Worm (Caenorhabditis elegans): ENCODE data around the gene F45G2.7.
A peak's percentile ranks its signal among the peaks of the same experiment; 100 is the strongest.

Gene F45G2.7

DNA sequence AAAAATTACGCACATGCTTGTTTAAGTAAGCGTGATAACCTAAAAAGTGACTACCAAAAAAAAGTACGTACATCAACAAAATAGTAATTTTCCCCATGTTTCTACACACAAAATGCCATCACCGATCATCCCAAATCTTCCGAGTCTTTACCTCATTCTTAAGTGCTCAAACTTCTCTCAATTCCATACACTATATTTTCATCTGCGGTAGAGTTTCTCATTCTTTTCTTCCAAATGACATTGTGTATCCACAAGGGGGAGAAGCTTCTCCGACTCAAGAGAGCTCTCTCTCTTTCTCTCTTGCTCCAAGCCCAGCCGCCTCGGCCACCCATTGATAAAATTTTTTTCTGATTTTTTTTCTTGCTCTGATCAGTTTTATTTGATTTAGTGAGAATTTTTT, 24.8 kb downstream of the F45G2.7 start, which contains the start of gene myo-6:
Gene myo-6 (plus strand): TSS at position 301 of the 400 bp plus-strand sequence.
- peak; percentile 37 for TF ChIP-seq rnt-1 (tag; optimal IDR thresholded peaks at IDR 0.05)
- peak; percentile 4 for TF ChIP-seq nhr-77 (tag; optimal IDR thresholded peaks at IDR 0.05)
- no peak for TF ChIP-seq aly-2 (tag; optimal IDR thresholded peaks at IDR 0.05)
- no peak for TF ChIP-seq efl-1 (optimal IDR thresholded peaks at IDR 0.05)
- peak in 1 of 2 experiments; percentile 86 for TF ChIP-seq efl-1 (GFP tag; optimal IDR thresholded peaks at IDR 0.05 in 1 of 2)
- no peak for TF ChIP-seq alr-1 (tag; optimal IDR thresholded peaks at IDR 0.05; ENCODE audit: borderline replicate concordance)

DNA sequence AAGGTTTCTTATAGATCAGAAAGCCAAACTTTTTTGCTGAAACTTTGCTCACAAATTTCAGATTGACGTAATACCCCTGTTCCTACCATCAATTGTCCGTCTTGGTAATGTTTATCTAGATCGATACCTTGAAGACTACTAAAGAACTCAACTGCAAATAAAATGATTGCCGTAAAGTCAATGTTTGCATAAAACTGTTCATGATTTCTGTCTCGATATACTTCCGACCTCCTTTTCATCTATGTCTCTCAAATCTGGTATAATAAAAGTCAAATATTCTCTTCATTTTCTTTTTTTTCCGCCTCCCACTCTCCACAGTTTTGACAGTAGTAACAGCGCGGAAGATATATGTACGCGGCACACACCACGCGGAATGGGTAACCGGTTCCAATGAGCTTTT, 28.8 kb downstream of the F45G2.7 start, which contains the start of gene nas-1:
Gene nas-1 (plus strand): TSS at position 301 of the 400 bp plus-strand sequence.
- TF ChIP-seq vab-15 (tag; optimal IDR thresholded peaks at IDR 0.05) (no peak), pqm-1 (tag; optimal IDR thresholded peaks at IDR 0.05) (no peak), sup-37 (GFP tag; optimal IDR thresholded peaks at IDR 0.05) (no peak), ceh-90 (tag; optimal IDR thresholded peaks at IDR 0.05) (no peak), unc-62 (GFP tag; optimal IDR thresholded peaks at IDR 0.05) (no peak), nhr-76 (tag; optimal IDR thresholded peaks at IDR 0.05) (no peak), ceh-88 (GFP tag; IDR thresholded peaks at IDR 0.05) (no peak), unc-130 (tag; optimal IDR thresholded peaks at IDR 0.05) (no peak), aly-2 (tag; optimal IDR thresholded peaks at IDR 0.05) (no peak), egl-13 (tag; optimal IDR thresholded peaks at IDR 0.05) (no peak), irx-1 (tag; optimal IDR thresholded peaks at IDR 0.05) (no peak), hlh-4 (tag; optimal IDR thresholded peaks at IDR 0.05) (no peak), ztf-11 (tag; optimal IDR thresholded peaks at IDR 0.05) (no peak), mep-1 (tag; optimal IDR thresholded peaks at IDR 0.05) (no peak), nhr-90 (tag; optimal IDR thresholded peaks at IDR 0.05; ENCODE audit: poor library complexity) (no peak), aha-1 (tag; optimal IDR thresholded peaks at IDR 0.05) (no peak), zip-4 (GFP tag; optimal IDR thresholded peaks at IDR 0.05) (no peak), skn-1 (tag; optimal IDR thresholded peaks at IDR 0.05) (no peak), efl-1 (optimal IDR thresholded peaks at IDR 0.05) (no peak), efl-1 (GFP tag; optimal IDR thresholded peaks at IDR 0.05 in 1 of 2) (no peak)

DNA sequence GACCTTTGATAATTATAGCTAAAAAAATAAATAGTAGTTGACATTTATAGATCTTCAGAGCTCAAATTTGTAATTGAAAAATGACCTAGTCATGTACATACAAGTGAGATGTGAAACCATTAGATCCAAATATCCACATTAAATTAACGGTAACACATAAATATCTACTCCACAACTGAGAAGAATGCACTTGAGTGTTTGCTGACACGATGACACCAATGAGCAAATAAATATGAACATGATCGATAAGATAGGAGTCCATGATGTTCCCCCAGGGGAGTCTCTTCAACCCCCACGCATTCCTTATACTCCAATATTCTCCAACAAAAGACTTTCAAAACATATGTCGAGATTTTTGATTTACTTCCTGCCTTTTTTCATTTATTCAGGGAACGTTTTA, 29.9 kb downstream of the F45G2.7 start, which contains the start of gene ttr-52:
Gene ttr-52 (plus strand): TSS at position 301 of the 400 bp plus-strand sequence.
- TF ChIP-seq grh-1 (GFP tag; IDR thresholded peaks at IDR 0.05) (no peak), mef-2 (tag; optimal IDR thresholded peaks at IDR 0.05) (no peak), hpl-2 (GFP tag; optimal IDR thresholded peaks at IDR 0.05) (no peak), fkh-4 (tag; optimal IDR thresholded peaks at IDR 0.05; ENCODE audit: borderline replicate concordance) (no peak), nhr-20 (tag; optimal IDR thresholded peaks at IDR 0.05) (no peak), lin-35 (GFP tag; optimal IDR thresholded peaks at IDR 0.05) (no peak), C16A3.4 (tag; optimal IDR thresholded peaks at IDR 0.05) (no peak), ceh-63 (GFP tag; optimal IDR thresholded peaks at IDR 0.05) (no peak), irx-1 (tag; optimal IDR thresholded peaks at IDR 0.05) (no peak), tlp-1 (tag; optimal IDR thresholded peaks at IDR 0.05) (no peak), snu-23 (GFP tag; optimal IDR thresholded peaks at IDR 0.05) (no peak), elt-3 (tag; optimal IDR thresholded peaks at IDR 0.05) (no peak), unc-98 (GFP tag; IDR thresholded peaks at IDR 0.05) (no peak), nhr-85 (tag) (no peak), nhr-47 (tag; optimal IDR thresholded peaks at IDR 0.05) (no peak)

DNA sequence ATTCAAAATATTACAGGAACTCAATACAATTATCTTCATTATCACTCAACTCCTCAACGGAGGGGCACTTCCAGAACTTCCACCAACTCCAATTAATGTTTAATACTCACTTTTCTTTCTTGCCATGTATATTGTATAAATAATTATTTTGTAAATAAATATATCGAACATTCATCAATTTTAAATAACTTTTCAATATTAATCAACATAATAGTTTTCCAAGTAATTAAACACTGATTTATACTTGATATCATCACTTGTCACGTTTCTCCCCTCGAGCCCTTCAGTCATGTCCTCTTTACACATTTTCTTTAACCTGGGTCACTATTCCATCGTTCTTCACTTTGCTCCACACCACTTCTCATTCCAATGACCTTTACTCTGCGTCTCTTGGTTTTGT, 31.4 kb downstream of the F45G2.7 start, which contains the start of gene mig-18:
Gene mig-18 (plus strand): TSS at position 301 of the 400 bp plus-strand sequence.
- no peak for TF ChIP-seq xbp-1 (tag; optimal IDR thresholded peaks at IDR 0.05)
- no peak for TF ChIP-seq ceh-88 (GFP tag; IDR thresholded peaks at IDR 0.05)
- no peak for TF ChIP-seq lin-35 (GFP tag; optimal IDR thresholded peaks at IDR 0.05)
- no peak for TF ChIP-seq lin-13 (GFP tag; optimal IDR thresholded peaks at IDR 0.05)
- TF ChIP-seq egl-13 (tag; optimal IDR thresholded peaks at IDR 0.05), result no peak
- TF ChIP-seq ceh-82 (tag; optimal IDR thresholded peaks at IDR 0.05), result no peak
- no peak for TF ChIP-seq elt-2 (tag; optimal IDR thresholded peaks at IDR 0.05)
- no peak for TF ChIP-seq aly-2 (tag; optimal IDR thresholded peaks at IDR 0.05)
- TF ChIP-seq unc-30 (tag; optimal IDR thresholded peaks at IDR 0.05), result no peak
- TF ChIP-seq fkh-4 (tag; optimal IDR thresholded peaks at IDR 0.05; ENCODE audit: borderline replicate concordance), result no peak
- TF ChIP-seq alr-1 (tag; optimal IDR thresholded peaks at IDR 0.05; ENCODE audit: borderline replicate concordance), result no peak
- no peak for TF ChIP-seq efl-1 (optimal IDR thresholded peaks at IDR 0.05)
- TF ChIP-seq efl-1 (GFP tag; optimal IDR thresholded peaks at IDR 0.05 in 1 of 2), result no peak
- TF ChIP-seq grh-1 (GFP tag; IDR thresholded peaks at IDR 0.05), result no peak
- no peak for TF ChIP-seq efl-3 (GFP tag; optimal IDR thresholded peaks at IDR 0.05)

Measured in whole organism, L1 larva.